Fruit fly (Drosophila melanogaster) whole organism, wandering third instar larva: ENCODE measurements around the gene cnir.

ENCODE experiments used
- CG32264 ChIP-seq: fragments of 200-800 bp; sonication (Bioruptor generic); optimal IDR thresholded peaks from 2 replicates; lab custom pipeline; 2016; ENCODE audit warnings: missing biosample characterization, missing genetic modification characterization
- Dfd ChIP-seq: fragments of >200 bp; optimal IDR thresholded peaks from 2 replicates; lab custom pipeline; 2017; ENCODE audit warnings: missing biosample characterization, missing genetic modification characterization
- Hnf4 ChIP-seq: fragments of 200-800 bp; sonication (Bioruptor generic); optimal IDR thresholded peaks from 2 replicates; lab custom pipeline; 2016; ENCODE audit warnings: missing biosample characterization, mild to moderate bottlenecking, missing genetic modification characterization
- Hr83 ChIP-seq: fragments of 200-300 bp; sonication (Bioruptor generic); optimal IDR thresholded peaks from 2 replicates; lab custom pipeline; 2016; ENCODE audit warnings: missing biosample characterization, mild to moderate bottlenecking, missing genetic modification characterization, moderate library complexity; ENCODE audit not compliant: poor library complexity, severe bottlenecking
- Mio ChIP-seq: sonication (Bioruptor generic); optimal IDR thresholded peaks from 2 replicates; lab custom pipeline; 2016; ENCODE audit warnings: missing biosample characterization, missing genetic modification characterization
- Myc ChIP-seq: fragments of >200 bp; optimal IDR thresholded peaks from 2 replicates; lab custom pipeline; 2017
- Vsx2 ChIP-seq: fragments of 200-300, 225-300 bp; sonication (Bioruptor generic); optimal IDR thresholded peaks from 2 replicates; lab custom pipeline; 2018; ENCODE audit warnings: missing biosample characterization, missing genetic modification characterization; ENCODE audit not compliant: partially characterized antibody
- br ChIP-seq: fragments of 200-800 bp; sonication (Bioruptor generic); optimal IDR thresholded peaks from 2 replicates; lab custom pipeline; 2016; ENCODE audit warnings: missing biosample characterization, missing genetic modification characterization
- dmrt93B ChIP-seq: fragments of 200-800 bp; sonication (Bioruptor generic); optimal IDR thresholded peaks from 2 replicates; lab custom pipeline; 2018; ENCODE audit warnings: missing biosample characterization, mild to moderate bottlenecking, missing genetic modification characterization
- ey ChIP-seq: fragments of 200-800 bp; sonication (Bioruptor generic); optimal IDR thresholded peaks from 2 replicates; lab custom pipeline; 2016; ENCODE audit warnings: missing biosample characterization, missing genetic modification characterization
- jim ChIP-seq: fragments of 175-275, 200-325 bp; sonication (Bioruptor generic); optimal IDR thresholded peaks from 2 replicates; lab custom pipeline; 2016; ENCODE audit warnings: missing biosample characterization, mild to moderate bottlenecking, missing genetic modification characterization
- lola ChIP-seq: fragments of >200 bp; optimal IDR thresholded peaks from 2 replicates; lab custom pipeline; 2017; ENCODE audit warnings: missing biosample characterization, missing genetic modification characterization
- psq ChIP-seq: fragments of 200-800 bp; sonication (Bioruptor generic); optimal IDR thresholded peaks from 3 replicates; lab custom pipeline; 2017; ENCODE audit warnings: missing biosample characterization, mild to moderate bottlenecking, missing genetic modification characterization, moderate library complexity
- sage ChIP-seq: fragments of 200-800 bp; sonication (Bioruptor generic); optimal IDR thresholded peaks from 2 replicates; lab custom pipeline; 2016; ENCODE audit warnings: missing biosample characterization, mild to moderate bottlenecking, missing genetic modification characterization

DNA sequence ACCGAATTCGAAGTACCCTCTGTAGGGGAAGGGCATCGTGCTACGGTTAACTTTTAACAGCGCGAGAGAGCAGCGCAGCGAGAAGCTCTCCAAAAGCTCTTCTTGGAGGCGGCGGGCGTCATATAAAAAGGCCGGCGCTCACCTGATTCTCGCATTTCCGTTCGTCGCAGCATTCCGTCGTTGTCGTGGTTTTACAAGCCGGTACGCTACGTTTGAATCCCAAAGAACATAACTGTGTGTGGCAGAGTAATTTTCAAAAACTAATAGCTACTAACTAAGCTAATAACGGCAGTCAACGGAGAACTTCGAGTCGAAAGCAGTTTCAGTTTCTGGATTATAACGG lies 16.8 kb upstream of the cnir start, which contains the start of gene FASN1:
- TF ChIP-seq jim (GFP tag; lab: Kevin White, UChicago), result no peak
- no peak for TF ChIP-seq lola (GFP tag; lab: Kevin White, UChicago)
- no peak for TF ChIP-seq Dfd (GFP tag; lab: Kevin White, UChicago)
- TF ChIP-seq psq (GFP tag; lab: Kevin White, UChicago), result no peak
- TF ChIP-seq br (GFP tag; lab: Kevin White, UChicago), result peak; percentile 17
- no peak for TF ChIP-seq Hnf4 (GFP tag; lab: Kevin White, UChicago)
- no peak for TF ChIP-seq dmrt93B (GFP tag; lab: Kevin White, UChicago)
- no peak for TF ChIP-seq Myc (lab: Kevin White, UChicago)
- no peak for TF ChIP-seq sage (GFP tag; lab: Kevin White, UChicago)
- TF ChIP-seq Hr83 (GFP tag; lab: Kevin White, UChicago), result peak; percentile 70
- TF ChIP-seq ey (GFP tag; lab: Kevin White, UChicago), result no peak
- TF ChIP-seq CG32264, result no peak
- TF ChIP-seq Vsx2 (GFP tag; lab: Kevin White, UChicago), result no peak
- no peak for TF ChIP-seq Mio (GFP tag; lab: Kevin White, UChicago)
